Worm (Caenorhabditis elegans): ENCODE measurements around the gene clec-79.

clec-79 gene

ce11 chrIV:4018692-4019387 is 45.7 kb downstream of the clec-79 start:
- TF ChIP-seq elt-1 (tag; optimal IDR thresholded peaks at IDR 0.05; ENCODE audit: borderline replicate concordance, insufficient read depth) (peak; percentile 17), M03D4.4 (tag; optimal IDR thresholded peaks at IDR 0.05) (no peak)

- TF ChIP-seq nhr-12 (tag; optimal IDR thresholded peaks at IDR 0.05) (no peak), lin-13 (tag; optimal IDR thresholded peaks at IDR 0.05) (peak; percentile 22), elt-3 (tag; optimal IDR thresholded peaks at IDR 0.05) (no peak), nhr-237 (tag; optimal IDR thresholded peaks at IDR 0.05) (no peak), zip-8 (tag; optimal IDR thresholded peaks at IDR 0.05) (no peak), mab-5 (tag; optimal IDR thresholded peaks at IDR 0.05) (no peak), nhr-28 (tag; optimal IDR thresholded peaks at IDR 0.05) (no peak), drap-1 (GFP tag; optimal IDR thresholded peaks at IDR 0.05) (no peak), unc-39 (tag; optimal IDR thresholded peaks at IDR 0.05) (no peak), bed-3 (GFP tag; optimal IDR thresholded peaks at IDR 0.05) (no peak), mep-1 (tag; optimal IDR thresholded peaks at IDR 0.05) (peak; percentile 32), ham-2 (GFP tag; optimal IDR thresholded peaks at IDR 0.05) (no peak), ztf-11 (tag; optimal IDR thresholded peaks at IDR 0.05) (no peak), pha-4 (tag; optimal IDR thresholded peaks at IDR 0.05) (no peak), M03D4.4 (tag; optimal IDR thresholded peaks at IDR 0.05) (no peak), lsy-2 (tag; optimal IDR thresholded peaks at IDR 0.05) (no peak), ceh-43 (GFP tag; optimal IDR thresholded peaks at IDR 0.05) (no peak), nhr-2 (tag; optimal IDR thresholded peaks at IDR 0.05) (no peak), unc-62 (GFP tag; optimal IDR thresholded peaks at IDR 0.05) (peak; percentile 60), hlh-1 (tag; optimal IDR thresholded peaks at IDR 0.05) (peak; percentile 56), sptf-1 (tag; optimal IDR thresholded peaks at IDR 0.05) (peak; percentile 35), snpc-4 (tag; optimal IDR thresholded peaks at IDR 0.05) (no peak), tbx-8 (GFP tag; optimal IDR thresholded peaks at IDR 0.05) (no peak), ceh-83 (GFP tag; optimal IDR thresholded peaks at IDR 0.05) (no peak), blmp-1 (tag; optimal IDR thresholded peaks at IDR 0.05) (no peak), ces-1 (GFP tag; optimal IDR thresholded peaks at IDR 0.05) (no peak), mls-2 (tag; optimal IDR thresholded peaks at IDR 0.05) (no peak), unc-120 (tag; optimal IDR thresholded peaks at IDR 0.05; ENCODE audit: poor library complexity, severe bottlenecking) (peak; percentile 63), lin-32 (GFP tag; optimal IDR thresholded peaks at IDR 0.05) (peak; percentile 34), elt-1 (tag; optimal IDR thresholded peaks at IDR 0.05; ENCODE audit: borderline replicate concordance, insufficient read depth) (no peak), ceh-39 (tag; optimal IDR thresholded peaks at IDR 0.05) (no peak), cnd-1 (tag; optimal IDR thresholded peaks at IDR 0.05) (no peak), flh-1 (GFP tag; optimal IDR thresholded peaks at IDR 0.05) (no peak), sem-2 (GFP tag; optimal IDR thresholded peaks at IDR 0.05) (no peak)
Measured at ce11 chrIV:4019836-4020235, 46.7 kb downstream of the clec-79 start.

ce11 chrIV:4021847-4022780 is 49.0 kb downstream of the clec-79 start:
- no peak for TF ChIP-seq nhr-237 (tag; optimal IDR thresholded peaks at IDR 0.05)
- no peak for TF ChIP-seq elt-3 (tag; optimal IDR thresholded peaks at IDR 0.05)
- TF ChIP-seq cnd-1 (tag; optimal IDR thresholded peaks at IDR 0.05), result no peak
- peak; percentile 18 for TF ChIP-seq unc-62 (GFP tag; optimal IDR thresholded peaks at IDR 0.05)
- TF ChIP-seq mls-2 (tag; optimal IDR thresholded peaks at IDR 0.05), result no peak
- no peak for TF ChIP-seq ztf-11 (tag; optimal IDR thresholded peaks at IDR 0.05)
- TF ChIP-seq M03D4.4 (tag; optimal IDR thresholded peaks at IDR 0.05), result no peak
- TF ChIP-seq sptf-1 (tag; optimal IDR thresholded peaks at IDR 0.05), result no peak
- no peak for TF ChIP-seq nhr-76 (tag; optimal IDR thresholded peaks at IDR 0.05)
- no peak for TF ChIP-seq mab-5 (tag; optimal IDR thresholded peaks at IDR 0.05)
- TF ChIP-seq pha-4 (tag; optimal IDR thresholded peaks at IDR 0.05), result peak; percentile 26
- TF ChIP-seq mep-1 (tag; optimal IDR thresholded peaks at IDR 0.05), result no peak
- no peak for TF ChIP-seq lin-13 (tag; optimal IDR thresholded peaks at IDR 0.05)
- no peak for TF ChIP-seq nhr-2 (tag; optimal IDR thresholded peaks at IDR 0.05)
- peak; percentile 23 for TF ChIP-seq elt-1 (tag; optimal IDR thresholded peaks at IDR 0.05; ENCODE audit: borderline replicate concordance, insufficient read depth)
- TF ChIP-seq ceh-39 (tag; optimal IDR thresholded peaks at IDR 0.05), result no peak
- no peak for TF ChIP-seq snpc-4 (tag; optimal IDR thresholded peaks at IDR 0.05)
- no peak for TF ChIP-seq nhr-28 (tag; optimal IDR thresholded peaks at IDR 0.05)
- no peak for TF ChIP-seq ham-2 (GFP tag; optimal IDR thresholded peaks at IDR 0.05)
- no peak for TF ChIP-seq hlh-1 (tag; optimal IDR thresholded peaks at IDR 0.05)
- TF ChIP-seq ces-1 (GFP tag; optimal IDR thresholded peaks at IDR 0.05), result peak; percentile 35
- no peak for TF ChIP-seq ceh-83 (GFP tag; optimal IDR thresholded peaks at IDR 0.05)
- no peak for TF ChIP-seq unc-39 (tag; optimal IDR thresholded peaks at IDR 0.05)
- TF ChIP-seq ceh-43 (GFP tag; optimal IDR thresholded peaks at IDR 0.05), result no peak
- no peak for TF ChIP-seq drap-1 (GFP tag; optimal IDR thresholded peaks at IDR 0.05)
- peak; percentile 24 for TF ChIP-seq blmp-1 (tag; optimal IDR thresholded peaks at IDR 0.05)
- no peak for TF ChIP-seq bed-3 (GFP tag; optimal IDR thresholded peaks at IDR 0.05)
